Worm (Caenorhabditis elegans): ENCODE results near the gene F55A4.13.

DNA sequence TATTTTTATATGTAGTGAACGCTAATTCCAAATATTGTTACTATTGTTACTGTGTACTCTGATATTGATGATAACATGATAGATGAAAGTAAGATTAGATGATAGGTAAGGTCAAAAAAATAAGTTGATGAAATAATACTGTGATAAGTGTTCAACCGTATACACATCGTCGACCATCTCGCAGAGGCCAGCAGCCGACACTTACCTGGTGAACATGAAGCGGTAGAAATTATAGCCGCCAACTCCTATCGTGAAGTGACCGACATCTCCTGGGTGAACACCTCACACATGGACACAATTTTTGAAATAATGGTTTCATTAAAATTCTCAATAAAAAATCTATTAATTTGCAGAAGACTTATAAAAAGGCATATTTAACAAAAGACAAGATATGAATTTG lies 10.0 kb upstream of the F55A4.13 start:
- TF ChIP-seq nhr-76 (tag; optimal IDR thresholded peaks at IDR 0.05) = no peak
- no peak for TF ChIP-seq unc-130 (GFP tag; optimal IDR thresholded peaks at IDR 0.05)
- TF ChIP-seq ztf-11 (tag; optimal IDR thresholded peaks at IDR 0.05) = no peak
- no peak for TF ChIP-seq jun-1 (tag; optimal IDR thresholded peaks at IDR 0.05)

All from whole organism, L4 larva.